Fruit fly (Drosophila melanogaster) whole organism, embryonic: Measurements from ENCODE around the gene Lsd-1.

ENCODE experiments used
- Bdp1 ChIP-seq: fragments of 200-800 bp; sonication (Bioruptor generic); optimal IDR thresholded peaks from 3 replicates; lab custom pipeline; 2016; ENCODE audit warnings: missing biosample characterization, missing genetic modification characterization
- BtbVII ChIP-seq: fragments of 200-800 bp; sonication (Bioruptor generic); optimal IDR thresholded peaks from 3 replicates; lab custom pipeline; 2017; ENCODE audit warnings: missing biosample characterization, mild to moderate bottlenecking, missing genetic modification characterization
- C15 ChIP-seq: fragments of 200-800 bp; sonication (Bioruptor generic); IDR thresholded peaks from 3 replicates; pipeline ENCODE4 v1.3.6; 2022; ENCODE audit warnings: missing biosample characterization, missing genetic modification characterization
- CG10979 ChIP-seq: fragments of 200-800 bp; sonication (Bioruptor generic); optimal IDR thresholded peaks from 2 replicates; lab custom pipeline; 2018; ENCODE audit warnings: missing biosample characterization, mild to moderate bottlenecking, missing genetic modification characterization, moderate library complexity
- CG11085 ChIP-seq: fragments of 200-800 bp; sonication (Bioruptor generic); IDR thresholded peaks from 2 replicates; pipeline ENCODE4 v1.3.6; 2022; ENCODE audit warnings: missing biosample characterization, missing genetic modification characterization
- CG12236 ChIP-seq: fragments of 200-800 bp; sonication (Bioruptor generic); optimal IDR thresholded peaks from 2 replicates; lab custom pipeline; 2016; ENCODE audit warnings: missing biosample characterization, missing genetic modification characterization
- CG1233 ChIP-seq: fragments of 200-800 bp; sonication (Bioruptor generic); optimal IDR thresholded peaks from 4 replicates; lab custom pipeline; 2018; ENCODE audit warnings: missing biosample characterization, mild to moderate bottlenecking, missing genetic modification characterization
- CG13624 ChIP-seq: fragments of 200-800 bp; sonication (Bioruptor generic); optimal IDR thresholded peaks from 2 replicates; lab custom pipeline; 2016; ENCODE audit warnings: missing biosample characterization, missing genetic modification characterization
- CG14050 ChIP-seq: fragments of 200-800 bp; sonication (Bioruptor generic); IDR thresholded peaks from 3 replicates; pipeline ENCODE4 v1.3.6; 2022; ENCODE audit warnings: missing biosample characterization, missing genetic modification characterization
- CG17361 ChIP-seq: fragments of 200-800 bp; sonication (Bioruptor generic); IDR thresholded peaks from 3 replicates; pipeline ENCODE4 v1.3.6; 2022; ENCODE audit warnings: missing biosample characterization, missing genetic modification characterization
- CG2129 ChIP-seq: fragments of 200-800 bp; sonication (Bioruptor generic); IDR thresholded peaks from 2 replicates; pipeline ENCODE4 v1.3.6; 2022; ENCODE audit warnings: missing biosample characterization, missing genetic modification characterization; ENCODE audit not compliant: partially characterized antibody
- CG2199 ChIP-seq: fragments of 200-800 bp; sonication (Bioruptor generic); IDR thresholded peaks from 3 replicates; pipeline ENCODE4 v1.3.6; 2022; ENCODE audit warnings: missing biosample characterization, missing genetic modification characterization
- CG3163 ChIP-seq: fragments of 200-800 bp; sonication (Bioruptor generic); optimal IDR thresholded peaks from 3 replicates; lab custom pipeline; 2016; ENCODE audit warnings: missing biosample characterization, missing genetic modification characterization
- CG3281 ChIP-seq: fragments of 200-800 bp; sonication (Bioruptor generic); optimal IDR thresholded peaks from 3 replicates; lab custom pipeline; 2017; ENCODE audit warnings: missing biosample characterization, mild to moderate bottlenecking, missing genetic modification characterization
- CG34422 ChIP-seq: fragments of 200-800 bp; sonication (Bioruptor generic); IDR thresholded peaks from 3 replicates; pipeline ENCODE4 v1.3.6; 2022; ENCODE audit warnings: missing biosample characterization, missing genetic modification characterization
- CG3847 ChIP-seq: fragments of 200-800 bp; sonication (Bioruptor generic); IDR thresholded peaks from 2 replicates; pipeline ENCODE4 v1.3.6; 2022; ENCODE audit warnings: missing biosample characterization, missing genetic modification characterization
- CG4360 ChIP-seq: fragments of 200-800 bp; sonication (Bioruptor generic); IDR thresholded peaks from 2 replicates; pipeline ENCODE4 v1.3.6; 2022; ENCODE audit warnings: missing biosample characterization, missing genetic modification characterization
- CG5953 ChIP-seq: fragments of 200-800 bp; sonication (Bioruptor generic); IDR thresholded peaks from 2 replicates; pipeline ENCODE4 v1.3.6; 2022; ENCODE audit warnings: missing biosample characterization, missing genetic modification characterization
- CG6813 ChIP-seq: fragments of 200-800 bp; sonication (Bioruptor generic); optimal IDR thresholded peaks from 2 replicates; lab custom pipeline; 2017; ENCODE audit warnings: missing biosample characterization, missing genetic modification characterization, mild to moderate bottlenecking, moderate library complexity, missing genetic modification reagents
- CG9876 ChIP-seq: fragments of 200-800 bp; sonication (Bioruptor generic); optimal IDR thresholded peaks from 2 replicates; lab custom pipeline; 2016; ENCODE audit warnings: missing biosample characterization, missing genetic modification characterization
- CG9932 ChIP-seq: fragments of 200-800 bp; sonication (Bioruptor generic); IDR thresholded peaks from 2 replicates; pipeline ENCODE4 v1.3.6; 2022; ENCODE audit warnings: missing biosample characterization, missing genetic modification characterization
- Dbx ChIP-seq: fragments of 200-800 bp; sonication (Bioruptor generic); IDR thresholded peaks from 3 replicates; pipeline ENCODE4 v1.3.6; 2022; ENCODE audit warnings: missing biosample characterization, missing genetic modification characterization
- Dek ChIP-seq: fragments of 200-800 bp; sonication (Bioruptor generic); optimal IDR thresholded peaks from 3 replicates; lab custom pipeline; 2019; ENCODE audit warnings: missing biosample characterization, mild to moderate bottlenecking, missing genetic modification characterization, moderate library complexity
- Dfd ChIP-seq, 2 experiments: fragments of >200 bp; optimal IDR thresholded peaks; 2 replicates each; lab custom pipeline; 2017; ENCODE audit warnings: missing biosample characterization in 2 of 2, missing genetic modification characterization in 2 of 2
- Dref ChIP-seq: fragments of 200-800 bp; sonication (Bioruptor generic); IDR thresholded peaks from 2 replicates; pipeline ENCODE4 v1.3.6; 2022; ENCODE audit warnings: missing biosample characterization, missing genetic modification characterization
- Gsc ChIP-seq: fragments of 200-800 bp; sonication (Bioruptor generic); IDR thresholded peaks from 2 replicates; pipeline ENCODE4 v1.3.6; 2022; ENCODE audit warnings: missing biosample characterization, missing genetic modification characterization
- HLH4C ChIP-seq: fragments of 200-800 bp; sonication (Bioruptor generic); IDR thresholded peaks from 3 replicates; pipeline ENCODE4 v1.3.6; 2022; ENCODE audit warnings: missing biosample characterization, missing genetic modification characterization; ENCODE audit not compliant: partially characterized antibody
- HLH54F ChIP-seq: fragments of 200-800 bp; sonication (Bioruptor generic); optimal IDR thresholded peaks from 3 replicates; lab custom pipeline; 2016; ENCODE audit warnings: missing biosample characterization, missing genetic modification characterization
- HLHmδ ChIP-seq: fragments of 200-800 bp; sonication (Bioruptor generic); optimal IDR thresholded peaks from 2 replicates; lab custom pipeline; 2018; ENCODE audit warnings: missing biosample characterization, mild to moderate bottlenecking, missing genetic modification characterization, moderate library complexity
- HmgD ChIP-seq: fragments of 200-800 bp; sonication (Bioruptor generic); optimal IDR thresholded peaks from 3 replicates; lab custom pipeline; 2016; ENCODE audit warnings: missing biosample characterization, missing genetic modification characterization
- Mad ChIP-seq: fragments of 200-800 bp; sonication (Bioruptor generic); optimal IDR thresholded peaks from 2 replicates; lab custom pipeline; 2016; ENCODE audit warnings: missing biosample characterization, missing genetic modification characterization
- Sox102F ChIP-seq: fragments of 200-800 bp; sonication (Bioruptor generic); optimal IDR thresholded peaks from 2 replicates; lab custom pipeline; 2018; ENCODE audit warnings: missing biosample characterization, mild to moderate bottlenecking, missing genetic modification characterization, moderate library complexity
- Ssrp ChIP-seq: fragments of 200-800 bp; sonication (Bioruptor generic); optimal IDR thresholded peaks from 2 replicates; lab custom pipeline; 2018; ENCODE audit warnings: missing biosample characterization, mild to moderate bottlenecking, missing genetic modification characterization, moderate library complexity
- Xrp1 ChIP-seq: fragments of 200-800 bp; sonication (Bioruptor generic); IDR thresholded peaks from 2 replicates; pipeline ENCODE4 v1.3.6; 2022; ENCODE audit warnings: missing biosample characterization, missing genetic modification characterization
- al ChIP-seq: fragments of 200-800 bp; sonication (Bioruptor generic); IDR thresholded peaks from 2 replicates; pipeline ENCODE4 v1.3.6; 2022; ENCODE audit warnings: missing biosample characterization, missing genetic modification characterization
- bbx ChIP-seq: fragments of 200-800 bp; sonication (Bioruptor generic); IDR thresholded peaks from 2 replicates; pipeline ENCODE4 v1.3.6; 2022; ENCODE audit warnings: missing biosample characterization, missing genetic modification characterization; ENCODE audit not compliant: partially characterized antibody
- danr ChIP-seq: fragments of 200-800 bp; sonication (Bioruptor generic); IDR thresholded peaks from 2 replicates; pipeline ENCODE4 v1.3.6; 2022; ENCODE audit warnings: missing biosample characterization, missing genetic modification characterization
- ems ChIP-seq: fragments of 200-800 bp; sonication (Bioruptor generic); optimal IDR thresholded peaks from 3 replicates; lab custom pipeline; 2016; ENCODE audit warnings: missing biosample characterization, missing genetic modification characterization
- eyg ChIP-seq: fragments of 200-800 bp; sonication (Bioruptor generic); optimal IDR thresholded peaks from 3 replicates; lab custom pipeline; 2016; ENCODE audit warnings: missing biosample characterization, missing genetic modification characterization
- gce ChIP-seq: fragments of 200-800 bp; sonication (Bioruptor generic); IDR thresholded peaks from 3 replicates; pipeline ENCODE4 v1.3.6; 2022; ENCODE audit warnings: missing biosample characterization, missing genetic modification characterization
- knrl ChIP-seq: fragments of 200-800 bp; sonication (Bioruptor generic); IDR thresholded peaks from 3 replicates; pipeline ENCODE4 v1.3.6; 2022; ENCODE audit warnings: missing biosample characterization, missing genetic modification characterization; ENCODE audit not compliant: partially characterized antibody
- lilli ChIP-seq: fragments of 200-800 bp; sonication (Bioruptor generic); optimal IDR thresholded peaks from 3 replicates; lab custom pipeline; 2016; ENCODE audit warnings: missing biosample characterization, missing genetic modification characterization
- maf-S ChIP-seq: fragments of 200-800 bp; sonication (Bioruptor generic); optimal IDR thresholded peaks from 2 replicates; lab custom pipeline; 2016; ENCODE audit warnings: missing biosample characterization, missing genetic modification characterization
- nerfin-2 ChIP-seq: fragments of 200-800 bp; sonication (Bioruptor generic); IDR thresholded peaks from 2 replicates; pipeline ENCODE4 v1.3.6; 2022; ENCODE audit warnings: missing biosample characterization, missing genetic modification characterization; ENCODE audit not compliant: partially characterized antibody
- odd ChIP-seq: fragments of 200-800 bp; sonication (Bioruptor generic); optimal IDR thresholded peaks from 2 replicates; lab custom pipeline; 2017; ENCODE audit warnings: missing biosample characterization, mild to moderate bottlenecking, missing genetic modification characterization
- org-1 ChIP-seq: fragments of 200-800 bp; sonication (Bioruptor generic); optimal IDR thresholded peaks from 2 replicates; lab custom pipeline; 2017; ENCODE audit warnings: missing biosample characterization, missing genetic modification characterization
- pb ChIP-seq: fragments of 200-800 bp; sonication (Bioruptor generic); optimal IDR thresholded peaks from 3 replicates; lab custom pipeline; 2016; ENCODE audit warnings: missing biosample characterization, missing genetic modification characterization
- ro ChIP-seq: fragments of 200-800 bp; sonication (Bioruptor generic); IDR thresholded peaks from 2 replicates; pipeline ENCODE4 v1.3.6; 2022; ENCODE audit warnings: missing biosample characterization, missing genetic modification characterization
- sim ChIP-seq: fragments of 200-800 bp; sonication (Bioruptor generic); IDR thresholded peaks from 2 replicates; pipeline ENCODE4 v1.3.6; 2022; ENCODE audit warnings: missing biosample characterization, missing genetic modification characterization
- so ChIP-seq: fragments of 200-800 bp; sonication (Bioruptor generic); IDR thresholded peaks from 3 replicates; pipeline ENCODE4 v1.3.6; 2022; ENCODE audit warnings: missing biosample characterization, missing genetic modification characterization
- twi ChIP-seq: fragments of 200-800 bp; optimal IDR thresholded peaks from 2 replicates; lab custom pipeline; 2019; ENCODE audit warnings: missing biosample characterization, mild to moderate bottlenecking, missing genetic modification characterization, moderate library complexity
- wek ChIP-seq: fragments of 200-800 bp; sonication (Bioruptor generic); optimal IDR thresholded peaks from 3 replicates; lab custom pipeline; 2018; ENCODE audit warnings: missing biosample characterization, mild to moderate bottlenecking, missing genetic modification characterization, moderate library complexity

Lsd-1 gene

dm6 chr3R:23772808-23773207 lies 9.2 kb downstream of the Lsd-1 start, which contains the start of gene tst (continued):
- TF ChIP-seq CG12236 (GFP tag; lab: Kevin White, UChicago) (no peak), HLH4C (GFP tag; lab: Robert Waterston, UW) (peak; percentile 43; the same call in 1 of the 3 replicates), BtbVII (GFP tag; lab: Kevin White, UChicago) (peak; percentile 78), wek (GFP tag; lab: Kevin White, UChicago) (no peak), Bdp1 (GFP tag; lab: Kevin White, UChicago) (peak; percentile 36), ro (GFP tag; lab: Robert Waterston, UW) (peak; percentile 94), HLH54F (GFP tag; lab: Kevin White, UChicago) (peak; percentile 53), Dfd (GFP tag; optimal IDR thresholded peaks at IDR 0.05; lab: Kevin White, UChicago) (no peak), bbx (GFP tag; lab: Robert Waterston, UW) (no peak), Xrp1 (GFP tag; lab: Robert Waterston, UW) (peak; percentile 98), Dbx (GFP tag; lab: Robert Waterston, UW) (peak; percentile 96), CG17361 (GFP tag; lab: Robert Waterston, UW) (peak; percentile 95), CG5953 (GFP tag; lab: Robert Waterston, UW) (peak; percentile 86), twi (tag; lab: Kevin White, UChicago) (peak; percentile 80), CG3281 (GFP tag; lab: Kevin White, UChicago) (peak; percentile 87), CG9876 (GFP tag; lab: Kevin White, UChicago) (no peak), Ssrp (peak; percentile 95), org-1 (GFP tag; lab: Kevin White, UChicago) (peak; percentile 70), Sox102F (GFP tag; lab: Kevin White, UChicago) (peak; percentile 96), pb (GFP tag; lab: Kevin White, UChicago) (no peak), CG2129 (GFP tag; lab: Robert Waterston, UW) (no peak), CG10979 (tag; lab: Kevin White, UChicago) (peak; percentile 90), CG1233 (peak; percentile 86), HLHmδ (GFP tag; lab: Kevin White, UChicago) (no peak), CG11085 (GFP tag; lab: Robert Waterston, UW) (peak; percentile 95), lilli (GFP tag; lab: Kevin White, UChicago) (peak; percentile 84), al (GFP tag; lab: Robert Waterston, UW) (peak; percentile 98), sim (GFP tag; lab: Robert Waterston, UW) (peak; percentile 88; the same call in 1 of the 2 replicates), gce (GFP tag; lab: Robert Waterston, UW) (peak; percentile 92), danr (GFP tag; lab: Robert Waterston, UW) (peak; percentile 92), ems (no peak), CG4360 (GFP tag; lab: Robert Waterston, UW) (peak; percentile 73), CG3847 (GFP tag; lab: Robert Waterston, UW) (peak; percentile 97), CG2199 (GFP tag; lab: Robert Waterston, UW) (peak; percentile 94), so (peak; percentile 89), CG9932 (GFP tag; lab: Robert Waterston, UW) (peak; percentile 98), knrl (GFP tag; lab: Robert Waterston, UW) (peak; percentile 63; the same call in 1 of the 3 replicates), HmgD (no peak), eyg (GFP tag; lab: Kevin White, UChicago) (no peak), nerfin-2 (no peak), CG6813 (GFP tag; lab: Kevin White, UChicago) (peak; percentile 77), maf-S (peak; percentile 16), C15 (GFP tag; lab: Robert Waterston, UW) (peak; percentile 87; the same call in 2 of the 3 replicates), CG14050 (peak; percentile 93), odd (GFP tag; lab: Kevin White, UChicago) (no peak), Mad (GFP tag; lab: Kevin White, UChicago) (peak; percentile 45), Dref (GFP tag; lab: Robert Waterston, UW) (peak; percentile 46), CG34422 (GFP tag; lab: Robert Waterston, UW) (peak; percentile 98), Gsc (GFP tag; lab: Robert Waterston, UW) (peak; percentile 92), Dek (tag; lab: Kevin White, UChicago) (peak; percentile 90), CG3163 (GFP tag; lab: Kevin White, UChicago) (no peak), CG13624 (peak; percentile 54)
